Worm (Caenorhabditis elegans) whole organism, L4 larva: ENCODE measurements around the gene srx-8.

Source experiments
- F26F4.8 ChIP-seq: fragments of 200-800 bp; sonication (Bioruptor generic); conservative IDR thresholded peaks from 2 replicates; pipeline ENCODE4 v1.3.6; 2022; ENCODE audit warnings: missing genetic modification characterization, missing compliant biosample characterization
- F37D6.2 ChIP-seq: sonication (generic microtip); optimal IDR thresholded peaks from 2 replicates; lab custom pipeline; 2016; ENCODE audit warnings: mild to moderate bottlenecking, missing genetic modification characterization, missing compliant biosample characterization
- T20F7.1 ChIP-seq: fragments of 200-800 bp; sonication (Bioruptor generic); optimal IDR thresholded peaks from 2 replicates; lab custom pipeline; 2018; ENCODE audit warnings: mild to moderate bottlenecking, missing genetic modification characterization, missing compliant biosample characterization
- Y48G9A.11 ChIP-seq: fragments of 200-800 bp; sonication (Bioruptor generic); IDR thresholded peaks from 2 replicates; pipeline ENCODE4 v1.3.6; 2022; ENCODE audit warnings: missing genetic modification reagents, missing genetic modification characterization, missing compliant biosample characterization
- Y75B8A.6 ChIP-seq: fragments of 200-800 bp; sonication (Bioruptor generic); IDR thresholded peaks from 2 replicates; pipeline ENCODE4 v1.3.6; 2022; ENCODE audit warnings: missing genetic modification reagents, missing genetic modification characterization, missing compliant biosample characterization
- arid-1 ChIP-seq: fragments of 200-800 bp; sonication (Bioruptor generic); conservative IDR thresholded peaks from 2 replicates; pipeline ENCODE4 v1.3.6; 2022; ENCODE audit warnings: missing genetic modification reagents, missing genetic modification characterization, missing compliant biosample characterization
- ceh-20 ChIP-seq: fragments of 200-800 bp; sonication (Bioruptor generic); IDR thresholded peaks from 2 replicates; pipeline ENCODE4 v1.3.6; 2022; ENCODE audit warnings: missing genetic modification reagents, missing genetic modification characterization, missing compliant biosample characterization
- ceh-44 ChIP-seq: fragments of 200-800 bp; sonication (Bioruptor generic); IDR thresholded peaks from 2 replicates; pipeline ENCODE4 v1.3.6; 2022; ENCODE audit warnings: missing genetic modification reagents, missing genetic modification characterization, missing compliant biosample characterization
- ceh-62 ChIP-seq: sonication (generic microtip); optimal IDR thresholded peaks from 2 replicates; lab custom pipeline; 2017; ENCODE audit warnings: missing biosample characterization, missing genetic modification characterization
- ceh-82 ChIP-seq: sonication (generic microtip); optimal IDR thresholded peaks from 2 replicates; lab custom pipeline; 2017; ENCODE audit warnings: missing biosample characterization, missing genetic modification characterization
- ces-1 ChIP-seq: fragments of 150-350 bp; sonication (generic microtip); optimal IDR thresholded peaks from 4 replicates; lab custom pipeline; 2014; ENCODE audit warnings: missing biosample characterization, missing genetic modification reagents, missing genetic modification characterization
- ctbp-1 ChIP-seq: fragments of 200-800 bp; sonication (Bioruptor generic); IDR thresholded peaks from 2 replicates; pipeline ENCODE4 v1.3.6; 2022; ENCODE audit warnings: missing genetic modification reagents, missing genetic modification characterization, missing compliant biosample characterization
- daf-16 ChIP-seq, 3 experiments: sonication (generic microtip); optimal IDR thresholded peaks; 2 replicates each; lab custom pipeline; 2016 to 2017; ENCODE audit warnings: missing genetic modification characterization in 3 of 3, missing genetic modification reagents in 3 of 3, mild to moderate bottlenecking in 2 of 3, missing compliant biosample characterization in 2 of 3, missing biosample characterization in 1 of 3, moderate library complexity in 1 of 3
- daf-19 ChIP-seq: fragments of 200-800 bp; sonication (Bioruptor generic); conservative IDR thresholded peaks from 2 replicates; pipeline ENCODE4 v1.3.6; 2022; ENCODE audit warnings: missing genetic modification characterization, missing compliant biosample characterization
- daf-8 ChIP-seq: fragments of 200-800 bp; sonication (Bioruptor generic); IDR thresholded peaks from 2 replicates; pipeline ENCODE4 v1.3.6; 2022; ENCODE audit warnings: missing genetic modification characterization, missing compliant biosample characterization
- dmd-6 ChIP-seq: fragments of 200-800 bp; sonication (Bioruptor generic); IDR thresholded peaks from 2 replicates; pipeline ENCODE4 v1.3.6; 2022; ENCODE audit warnings: missing genetic modification reagents, missing genetic modification characterization, missing compliant biosample characterization
- dpl-1 ChIP-seq: fragments of 150-350 bp; optimal IDR thresholded peaks from 2 replicates; lab custom pipeline; 2014; ENCODE audit warnings: missing biosample characterization, missing genetic modification reagents, missing genetic modification characterization
- duxl-1 ChIP-seq: sonication (generic microtip); optimal IDR thresholded peaks from 2 replicates; lab custom pipeline; 2016; ENCODE audit warnings: mild to moderate bottlenecking, missing genetic modification characterization, moderate library complexity, missing compliant biosample characterization; ENCODE audit not compliant: poor library complexity
- dve-1 ChIP-seq: sonication (generic microtip); optimal IDR thresholded peaks from 2 replicates; lab custom pipeline; 2017; ENCODE audit warnings: antibody characterized with exemption, mild to moderate bottlenecking, missing genetic modification characterization, missing compliant biosample characterization; ENCODE audit not compliant: insufficient read depth
- egl-27 ChIP-seq: sonication (generic microtip); optimal IDR thresholded peaks from 3 replicates; lab custom pipeline; 2017; ENCODE audit warnings: missing biosample characterization, missing genetic modification reagents, missing genetic modification characterization
- egl-43 ChIP-seq: fragments of 200-800 bp; sonication (Bioruptor generic); IDR thresholded peaks from 2 replicates; pipeline ENCODE4 v1.3.6; 2022; ENCODE audit warnings: missing genetic modification reagents, missing genetic modification characterization, missing compliant biosample characterization
- gei-8 ChIP-seq: fragments of 200-800 bp; sonication (Bioruptor generic); optimal IDR thresholded peaks from 2 replicates; lab custom pipeline; 2018; ENCODE audit warnings: mild to moderate bottlenecking, missing genetic modification characterization, missing compliant biosample characterization
- hif-1 ChIP-seq, 2 experiments: sonication (generic microtip); optimal IDR thresholded peaks; 2 replicates each; lab custom pipeline; 2016 to 2017; ENCODE audit warnings: missing compliant biosample characterization in 2 of 2, missing genetic modification characterization in 2 of 2, missing genetic modification reagents in 2 of 2, missing genotype in 2 of 2, mild to moderate bottlenecking in 1 of 2
- hlh-11 ChIP-seq: fragments of 200-800 bp; sonication (Bioruptor generic); optimal IDR thresholded peaks from 2 replicates; lab custom pipeline; 2018; ENCODE audit warnings: mild to moderate bottlenecking, missing genetic modification characterization, missing compliant biosample characterization
- hlh-30 ChIP-seq: sonication (generic microtip); optimal IDR thresholded peaks from 2 replicates; lab custom pipeline; 2017; ENCODE audit warnings: antibody characterized with exemption, mild to moderate bottlenecking, missing genetic modification characterization, missing compliant biosample characterization; ENCODE audit not compliant: insufficient read depth
- lin-1 ChIP-seq: fragments of 200-800 bp; sonication (Bioruptor generic); IDR thresholded peaks from 2 replicates; pipeline ENCODE4 v1.3.6; 2022; ENCODE audit warnings: missing genetic modification reagents, missing genetic modification characterization, missing compliant biosample characterization
- lin-29 ChIP-seq: fragments of 200-800 bp; sonication (Bioruptor generic); IDR thresholded peaks from 2 replicates; pipeline ENCODE4 v1.3.6; 2022; ENCODE audit warnings: missing genetic modification reagents, missing genetic modification characterization, missing compliant biosample characterization
- mdl-1 ChIP-seq, 2 experiments: fragments of 150-350 bp in 1 of 2; sonication (generic microtip) in 1 of 2; optimal IDR thresholded peaks; 2 replicates each; lab custom pipeline; 2014 to 2017; ENCODE audit warnings: missing biosample characterization in 2 of 2, missing genetic modification characterization in 2 of 2
- mdt-29 ChIP-seq: fragments of 200-800 bp; sonication (Bioruptor generic); IDR thresholded peaks from 2 replicates; pipeline ENCODE4 v1.3.6; 2022; ENCODE audit warnings: missing genetic modification reagents, missing genetic modification characterization, missing compliant biosample characterization
- mxl-3 ChIP-seq: fragments of 200-800 bp; sonication (Bioruptor generic); optimal IDR thresholded peaks from 2 replicates; lab custom pipeline; 2018; ENCODE audit warnings: mild to moderate bottlenecking, missing genetic modification characterization, missing compliant biosample characterization
- nhr-10 ChIP-seq: fragments of 150-350 bp; optimal IDR thresholded peaks from 2 replicates; lab custom pipeline; 2014; ENCODE audit warnings: missing biosample characterization, missing genetic modification characterization
- nhr-237 ChIP-seq: sonication (generic microtip); optimal IDR thresholded peaks from 2 replicates; lab custom pipeline; 2017; ENCODE audit warnings: missing biosample characterization, missing genetic modification characterization
- nhr-28 ChIP-seq: fragments of 150-350 bp; optimal IDR thresholded peaks from 2 replicates; lab custom pipeline; 2014; ENCODE audit warnings: missing biosample characterization, missing genetic modification characterization
- nhr-48 ChIP-seq: sonication (generic microtip); optimal IDR thresholded peaks from 2 replicates; lab custom pipeline; 2016; ENCODE audit warnings: mild to moderate bottlenecking, missing genetic modification characterization, missing compliant biosample characterization
- nhr-77 ChIP-seq: fragments of 150-350 bp; optimal IDR thresholded peaks from 2 replicates; lab custom pipeline; 2014; ENCODE audit warnings: missing biosample characterization, missing genetic modification characterization
- pha-4 ChIP-seq, 2 experiments: fragments of 150-350 bp in 1 of 2; fragments of 200-800 bp in 1 of 2; sonication (Bioruptor generic) in 1 of 2; IDR thresholded peaks in 1 of 2; optimal IDR thresholded peaks in 1 of 2; 2 replicates each; pipeline versions ENCODE4 v1.3.6 to Lab custom; 2014 to 2022; ENCODE audit warnings: missing genetic modification characterization in 2 of 2, missing genetic modification reagents in 2 of 2, missing biosample characterization in 1 of 2, missing compliant biosample characterization in 1 of 2
- sdz-12 ChIP-seq: fragments of 200-800 bp; sonication (Bioruptor generic); optimal IDR thresholded peaks from 2 replicates; lab custom pipeline; 2018; ENCODE audit warnings: mild to moderate bottlenecking, missing genetic modification characterization, missing compliant biosample characterization
- spr-1 ChIP-seq: sonication (generic microtip); optimal IDR thresholded peaks from 2 replicates; lab custom pipeline; 2016; ENCODE audit warnings: mild to moderate bottlenecking, missing genetic modification characterization, missing compliant biosample characterization
- spr-3 ChIP-seq: fragments of 200-800 bp; sonication (Bioruptor generic); optimal IDR thresholded peaks from 2 replicates; lab custom pipeline; 2018; ENCODE audit warnings: mild to moderate bottlenecking, missing genetic modification characterization, missing compliant biosample characterization
- tag-97 ChIP-seq: fragments of 200-800 bp; sonication (Bioruptor generic); IDR thresholded peaks from 2 replicates; pipeline ENCODE4 v1.3.6; 2022; ENCODE audit warnings: missing genetic modification characterization, missing compliant biosample characterization
- unc-39 ChIP-seq: sonication (generic microtip); optimal IDR thresholded peaks from 2 replicates; lab custom pipeline; 2017; ENCODE audit warnings: missing biosample characterization, missing genetic modification characterization
- vab-7 ChIP-seq: fragments of 200-800 bp; sonication (Bioruptor generic); IDR thresholded peaks from 2 replicates; pipeline ENCODE4 v1.3.6; 2022; ENCODE audit warnings: missing genetic modification reagents, missing genetic modification characterization, missing compliant biosample characterization
- zag-1 ChIP-seq: fragments of 150-350 bp; optimal IDR thresholded peaks from 2 replicates; lab custom pipeline; 2014; ENCODE audit warnings: missing biosample characterization, missing genetic modification characterization
- zfp-3 ChIP-seq: fragments of 200-800 bp; sonication (Bioruptor generic); conservative IDR thresholded peaks from 2 replicates; pipeline ENCODE4 v1.3.6; 2022; ENCODE audit warnings: missing genetic modification reagents, missing genetic modification characterization, missing compliant biosample characterization
- zip-11 ChIP-seq: fragments of 200-800 bp; sonication (Bioruptor generic); IDR thresholded peaks from 2 replicates; pipeline ENCODE4 v1.3.6; 2022; ENCODE audit warnings: missing genetic modification characterization, missing compliant biosample characterization
- zip-2 ChIP-seq: fragments of 150-350 bp; optimal IDR thresholded peaks from 2 replicates; lab custom pipeline; 2014; ENCODE audit warnings: missing biosample characterization, missing genetic modification characterization
- ztf-11 ChIP-seq: fragments of 150-350 bp; optimal IDR thresholded peaks from 2 replicates; lab custom pipeline; 2014; ENCODE audit warnings: missing biosample characterization, missing genetic modification characterization
- ztf-7 ChIP-seq: fragments of 150-350 bp; optimal IDR thresholded peaks from 2 replicates; lab custom pipeline; 2014; ENCODE audit warnings: missing biosample characterization, missing genetic modification characterization

The srx-8 gene

ce11 chrV:534176-534575, 21.8 kb downstream of the srx-8 start, which contains the start of gene nhr-132 (continued):
- TF ChIP-seq ztf-11 (tag; lab: Kevin White, UChicago) (no peak), lin-29 (no peak), pha-4 (GFP tag; IDR thresholded peaks at IDR 0.05; lab: Robert Waterston, UW) (no peak), pha-4 (tag; optimal IDR thresholded peaks at IDR 0.05; lab: Kevin White, UChicago) (no peak), daf-19 (GFP tag; lab: Robert Waterston, UW) (no peak), zip-11 (GFP tag; lab: Robert Waterston, UW) (no peak), tag-97 (GFP tag; lab: Robert Waterston, UW) (no peak), ceh-20 (GFP tag; lab: Robert Waterston, UW) (no peak), duxl-1 (tag; lab: Kevin White, UChicago) (peak; percentile 34), nhr-77 (tag; lab: Kevin White, UChicago) (peak; percentile 8), hlh-30 (tag; lab: Kevin White, UChicago) (peak; percentile 43), hif-1 (tag; optimal IDR thresholded peaks at IDR 0.05; lab: Kevin White, UChicago) (no peak), Y75B8A.6 (GFP tag; lab: Robert Waterston, UW) (no peak), sdz-12 (GFP tag; lab: Kevin White, UChicago) (no peak), mdt-29 (GFP tag; lab: Robert Waterston, UW) (no peak), zfp-3 (GFP tag; lab: Robert Waterston, UW) (no peak), egl-43 (GFP tag; lab: Robert Waterston, UW) (no peak), hlh-11 (tag; lab: Kevin White, UChicago) (peak; percentile 67), ztf-7 (tag; lab: Kevin White, UChicago) (peak; percentile 43), zip-2 (tag; lab: Kevin White, UChicago) (peak; percentile 0), nhr-28 (peak; percentile 77), T20F7.1 (GFP tag; lab: Kevin White, UChicago) (no peak), dpl-1 (GFP tag; lab: Kevin White, UChicago) (no peak), mdl-1 (tag; optimal IDR thresholded peaks at IDR 0.05; lab: Kevin White, UChicago) (peak in 1 of 2 experiments; percentile 25), egl-27 (tag; lab: Kevin White, UChicago) (no peak), ctbp-1 (GFP tag; lab: Robert Waterston, UW) (no peak), unc-39 (tag; lab: Kevin White, UChicago) (no peak), dve-1 (tag; lab: Kevin White, UChicago) (peak; percentile 74), lin-1 (0 out of 2 replicates have a peak, but pooled peaks have one; percentile 8), daf-16 (GFP tag; optimal IDR thresholded peaks at IDR 0.05; lab: Kevin White, UChicago) (no peak), daf-16 (tag; optimal IDR thresholded peaks at IDR 0.05; lab: Kevin White, UChicago) (peak; percentile 80), nhr-237 (tag; lab: Kevin White, UChicago) (no peak), daf-8 (GFP tag; lab: Robert Waterston, UW) (no peak), dmd-6 (peak; percentile 61), F26F4.8 (GFP tag; lab: Robert Waterston, UW) (no peak)

- TF ChIP-seq mdl-1 (tag; optimal IDR thresholded peaks at IDR 0.05; lab: Kevin White, UChicago) = peak; percentile 74 to 86
- TF ChIP-seq dve-1 (tag; lab: Kevin White, UChicago) = peak; percentile 94
- TF ChIP-seq pha-4 (GFP tag; IDR thresholded peaks at IDR 0.05; lab: Robert Waterston, UW) = no peak
- peak; percentile 52 for TF ChIP-seq pha-4 (tag; optimal IDR thresholded peaks at IDR 0.05; lab: Kevin White, UChicago)
- no peak for TF ChIP-seq unc-39 (tag; lab: Kevin White, UChicago)
- no peak for TF ChIP-seq spr-3 (GFP tag; lab: Kevin White, UChicago)
- TF ChIP-seq F37D6.2 (tag; lab: Kevin White, UChicago) = no peak
- TF ChIP-seq sdz-12 (GFP tag; lab: Kevin White, UChicago) = no peak
- TF ChIP-seq spr-1 (tag; lab: Kevin White, UChicago) = no peak
- TF ChIP-seq arid-1 (GFP tag; lab: Robert Waterston, UW) = no peak
- TF ChIP-seq ceh-62 (tag; lab: Kevin White, UChicago) = no peak
- TF ChIP-seq ceh-44 (GFP tag; lab: Robert Waterston, UW) = no peak
- TF ChIP-seq egl-27 (tag; lab: Kevin White, UChicago) = no peak
- no peak for TF ChIP-seq tag-97 (GFP tag; lab: Robert Waterston, UW)
- TF ChIP-seq gei-8 (GFP tag; lab: Kevin White, UChicago) = no peak
- peak; percentile 94 for TF ChIP-seq nhr-48 (tag; lab: Kevin White, UChicago)
- no peak for TF ChIP-seq Y48G9A.11 (GFP tag; lab: Robert Waterston, UW)
- peak; percentile 56 for TF ChIP-seq mxl-3 (GFP tag; lab: Kevin White, UChicago)
- TF ChIP-seq ces-1 = no peak
- peak; percentile 59 for TF ChIP-seq nhr-10 (tag; lab: Kevin White, UChicago)
- no peak for TF ChIP-seq vab-7
- TF ChIP-seq zag-1 (tag; lab: Kevin White, UChicago) = no peak
- TF ChIP-seq ceh-82 = no peak
These were observed 23.9 kb downstream of the srx-8 start, which contains the start of gene nhr-58 for ce11 chrV:532046-532445. Gene nhr-58 (plus strand): TSS chrV:532259.
